Worm (Caenorhabditis elegans) whole organism, young adult: ENCODE results near the gene mrps-26.
A peak's percentile ranks its signal among the peaks of the same experiment; 100 is the strongest.

Experiments used
- B0336.3 ChIP-seq: fragments of 200-800 bp; sonication (Bioruptor generic); IDR thresholded peaks from 2 replicates; pipeline ENCODE4 v1.3.6; 2022; ENCODE audit warnings: missing genetic modification characterization, missing compliant biosample characterization
- C17E4.6 ChIP-seq: fragments of 200-800 bp; sonication (Bioruptor generic); IDR thresholded peaks from 2 replicates; pipeline ENCODE4 v1.3.6; 2022; ENCODE audit warnings: missing genetic modification reagents, missing genetic modification characterization, missing compliant biosample characterization
- D2030.7 ChIP-seq: fragments of 200-800 bp; sonication (Bioruptor generic); IDR thresholded peaks from 2 replicates; pipeline ENCODE4 v1.3.6; 2022; ENCODE audit warnings: missing genetic modification reagents, missing genetic modification characterization, missing compliant biosample characterization
- F10E7.11 ChIP-seq: sonication (generic microtip); optimal IDR thresholded peaks from 2 replicates; lab custom pipeline; 2017; ENCODE audit warnings: mild to moderate bottlenecking, missing genetic modification characterization, moderate library complexity, missing compliant biosample characterization
- F39B2.1 ChIP-seq: fragments of 200-800 bp; sonication (Bioruptor generic); IDR thresholded peaks from 2 replicates; pipeline ENCODE4 v1.3.6; 2022; ENCODE audit warnings: missing genetic modification reagents, missing genetic modification characterization, missing compliant biosample characterization
- F49E8.2 ChIP-seq: sonication (generic microtip); optimal IDR thresholded peaks from 3 replicates; lab custom pipeline; 2017; ENCODE audit warnings: missing genetic modification characterization, mild to moderate bottlenecking, missing compliant biosample characterization, antibody characterized with exemption, moderate library complexity; ENCODE audit not compliant: insufficient read depth
- F52B5.7 ChIP-seq: sonication (generic microtip); optimal IDR thresholded peaks from 2 replicates; lab custom pipeline; 2016; ENCODE audit warnings: mild to moderate bottlenecking, missing genetic modification characterization, missing compliant biosample characterization
- F55B11.4 ChIP-seq: sonication (generic microtip); optimal IDR thresholded peaks from 2 replicates; lab custom pipeline; 2016; ENCODE audit warnings: missing compliant biosample characterization, missing genetic modification characterization, borderline replicate concordance; ENCODE audit not compliant: insufficient read depth
- F57A8.1 ChIP-seq: fragments of 200-800 bp; sonication (Bioruptor generic); optimal IDR thresholded peaks from 2 replicates; lab custom pipeline; 2018; ENCODE audit warnings: mild to moderate bottlenecking, missing genetic modification characterization, moderate library complexity, missing compliant biosample characterization
- F57C9.4 ChIP-seq: sonication (generic microtip); optimal IDR thresholded peaks from 2 replicates; lab custom pipeline; 2017; ENCODE audit warnings: mild to moderate bottlenecking, missing genetic modification characterization, missing compliant biosample characterization
- K12H6.12 ChIP-seq: fragments of 200-800 bp; sonication (Bioruptor generic); optimal IDR thresholded peaks from 2 replicates; lab custom pipeline; 2018; ENCODE audit warnings: mild to moderate bottlenecking, missing genetic modification characterization, missing compliant biosample characterization
- ZK185.1 ChIP-seq: sonication (generic microtip); optimal IDR thresholded peaks from 2 replicates; lab custom pipeline; 2016; ENCODE audit warnings: mild to moderate bottlenecking, missing genetic modification characterization, missing compliant biosample characterization; ENCODE audit not compliant: poor library complexity, severe bottlenecking
- ama-1 ChIP-seq, 3 experiments: fragments of 150-350 bp in 1 of 3; sonication (generic microtip) in 2 of 3; optimal IDR thresholded peaks; 2 replicates each; lab custom pipeline; 2014 to 2018; ENCODE audit warnings: missing biosample characterization in 2 of 3, missing genetic modification characterization in 2 of 3, missing genetic modification reagents in 2 of 3
- aptf-2 ChIP-seq: fragments of 200-800 bp; sonication (Bioruptor generic); conservative IDR thresholded peaks from 2 replicates; pipeline ENCODE4 v1.3.6; 2022; ENCODE audit warnings: missing genetic modification reagents, missing genetic modification characterization, missing compliant biosample characterization
- attf-3 ChIP-seq: fragments of 200-800 bp; sonication (Bioruptor generic); conservative IDR thresholded peaks from 2 replicates; pipeline ENCODE4 v1.3.6; 2022; ENCODE audit warnings: missing genetic modification reagents, missing genetic modification characterization, missing compliant biosample characterization
- attf-6 ChIP-seq: fragments of 200-800 bp; sonication (Bioruptor generic); IDR thresholded peaks from 2 replicates; pipeline ENCODE4 v1.3.6; 2022; ENCODE audit warnings: missing genetic modification reagents, missing genetic modification characterization, missing compliant biosample characterization
- cebp-1 ChIP-seq, 2 experiments: fragments of 200-800 bp in 1 of 2; sonication (Bioruptor generic) in 1 of 2; sonication (generic microtip) in 1 of 2; IDR thresholded peaks in 1 of 2; optimal IDR thresholded peaks in 1 of 2; 2 replicates each; pipeline versions ENCODE4 v1.3.6 to Lab custom; 2017 to 2022; ENCODE audit warnings: missing compliant biosample characterization in 2 of 2, missing genetic modification characterization in 2 of 2, mild to moderate bottlenecking in 1 of 2, missing genetic modification reagents in 1 of 2, moderate library complexity in 1 of 2
- cebp-2 ChIP-seq: fragments of 200-800 bp; sonication (Bioruptor generic); IDR thresholded peaks from 2 replicates; pipeline ENCODE4 v1.3.6; 2022; ENCODE audit warnings: missing genetic modification characterization, missing compliant biosample characterization
- ceh-79 ChIP-seq: sonication (generic microtip); optimal IDR thresholded peaks from 2 replicates; lab custom pipeline; 2017; ENCODE audit warnings: mild to moderate bottlenecking, missing genetic modification characterization, missing compliant biosample characterization
- chd-7 ChIP-seq: sonication (generic microtip); optimal IDR thresholded peaks from 2 replicates; lab custom pipeline; 2016; ENCODE audit warnings: mild to moderate bottlenecking, missing genetic modification characterization, moderate library complexity, missing compliant biosample characterization
- die-1 ChIP-seq: sonication (generic microtip); optimal IDR thresholded peaks from 2 replicates; lab custom pipeline; 2016; ENCODE audit warnings: missing genotype, mild to moderate bottlenecking, missing genetic modification characterization, missing compliant biosample characterization
- fkh-3 ChIP-seq: sonication (generic microtip); optimal IDR thresholded peaks from 2 replicates; lab custom pipeline; 2016; ENCODE audit warnings: mild to moderate bottlenecking, missing genetic modification characterization, missing compliant biosample characterization
- gei-17 ChIP-seq: fragments of 200-800 bp; sonication (Bioruptor generic); optimal IDR thresholded peaks from 2 replicates; lab custom pipeline; 2018; ENCODE audit warnings: mild to moderate bottlenecking, missing genetic modification characterization, missing compliant biosample characterization
- him-1 ChIP-seq: sonication (generic microtip); optimal IDR thresholded peaks from 2 replicates; lab custom pipeline; 2016; ENCODE audit warnings: missing genotype, missing genetic modification reagents, missing genetic modification characterization, missing compliant biosample characterization
- hmg-1.2 ChIP-seq: fragments of 200-800 bp; sonication (Bioruptor generic); IDR thresholded peaks from 2 replicates; pipeline ENCODE4 v1.3.6; 2022; ENCODE audit warnings: missing genetic modification reagents, missing genetic modification characterization, missing compliant biosample characterization
- hmg-20 ChIP-seq: fragments of 200-800 bp; sonication (Bioruptor generic); IDR thresholded peaks from 2 replicates; pipeline ENCODE4 v1.3.6; 2022; ENCODE audit warnings: missing genetic modification reagents, missing genetic modification characterization, missing compliant biosample characterization
- lag-1 ChIP-seq: fragments of 200-800 bp; sonication (Bioruptor generic); IDR thresholded peaks from 2 replicates; pipeline ENCODE4 v1.3.6; 2022; ENCODE audit warnings: missing genetic modification reagents, missing genetic modification characterization, missing compliant biosample characterization
- let-526 ChIP-seq: fragments of 200-800 bp; sonication (Bioruptor generic); IDR thresholded peaks from 2 replicates; pipeline ENCODE4 v1.3.6; 2022; ENCODE audit warnings: missing genetic modification reagents, missing genetic modification characterization, missing compliant biosample characterization
- lin-35 ChIP-seq, 3 experiments: fragments of 150-350 bp in 2 of 3; sonication (generic microtip) in 1 of 3; optimal IDR thresholded peaks; 2 replicates each; lab custom pipeline; 2014 to 2018; ENCODE audit warnings: missing biosample characterization in 3 of 3, missing genetic modification characterization in 3 of 3, missing genetic modification reagents in 3 of 3
- lin-40 ChIP-seq: sonication (generic microtip); optimal IDR thresholded peaks from 2 replicates; lab custom pipeline; 2016; ENCODE audit warnings: missing genetic modification characterization, mild to moderate bottlenecking, missing compliant biosample characterization, missing genotype, missing genetic modification reagents
- lin-54 ChIP-seq: fragments of 200-800 bp; sonication (Bioruptor generic); optimal IDR thresholded peaks from 2 replicates; lab custom pipeline; 2018; ENCODE audit warnings: mild to moderate bottlenecking, missing genetic modification characterization, missing compliant biosample characterization
- lsl-1 ChIP-seq: fragments of 200-800 bp; sonication (Bioruptor generic); optimal IDR thresholded peaks from 2 replicates; lab custom pipeline; 2018; ENCODE audit warnings: mild to moderate bottlenecking, missing genetic modification characterization, moderate library complexity, missing compliant biosample characterization
- madf-10 ChIP-seq: sonication (generic microtip); optimal IDR thresholded peaks from 2 replicates; lab custom pipeline; 2016; ENCODE audit warnings: mild to moderate bottlenecking, missing genetic modification characterization, missing compliant biosample characterization
- madf-3 ChIP-seq: fragments of 200-800 bp; sonication (Bioruptor generic); IDR thresholded peaks from 2 replicates; pipeline ENCODE4 v1.3.6; 2022; ENCODE audit warnings: missing genetic modification reagents, missing genetic modification characterization, missing compliant biosample characterization
- madf-8 ChIP-seq: fragments of 200-800 bp; sonication (Bioruptor generic); conservative IDR thresholded peaks from 2 replicates; pipeline ENCODE4 v1.3.6; 2022; ENCODE audit warnings: missing genetic modification reagents, missing genetic modification characterization, missing compliant biosample characterization
- mxl-1 ChIP-seq: sonication (generic microtip); optimal IDR thresholded peaks from 2 replicates; lab custom pipeline; 2016; ENCODE audit warnings: missing genetic modification characterization, missing compliant biosample characterization
- nhr-80 ChIP-seq: sonication (generic microtip); optimal IDR thresholded peaks from 2 replicates; lab custom pipeline; 2016; ENCODE audit warnings: missing genetic modification characterization, missing compliant biosample characterization
- repo-1 ChIP-seq: sonication (generic microtip); optimal IDR thresholded peaks from 2 replicates; lab custom pipeline; 2017; ENCODE audit warnings: mild to moderate bottlenecking, missing genetic modification characterization, missing compliant biosample characterization
- snpc-1.3 ChIP-seq: sonication (generic microtip); optimal IDR thresholded peaks from 2 replicates; lab custom pipeline; 2017; ENCODE audit warnings: missing genetic modification characterization, mild to moderate bottlenecking, missing compliant biosample characterization, antibody characterized with exemption, moderate library complexity, missing genotype, missing genetic modification reagents; ENCODE audit not compliant: insufficient read depth
- somi-1 ChIP-seq: fragments of 200-800 bp; sonication (Bioruptor generic); optimal IDR thresholded peaks from 2 replicates; lab custom pipeline; 2018; ENCODE audit warnings: mild to moderate bottlenecking, missing genetic modification characterization, missing compliant biosample characterization
- tbx-9 ChIP-seq: sonication (generic microtip); optimal IDR thresholded peaks from 2 replicates; lab custom pipeline; 2016; ENCODE audit warnings: borderline replicate concordance, missing genetic modification characterization, inconsistent platforms, missing compliant biosample characterization
- tlf-1 ChIP-seq: fragments of 200-800 bp; sonication (Bioruptor generic); optimal IDR thresholded peaks from 2 replicates; lab custom pipeline; 2018; ENCODE audit warnings: mild to moderate bottlenecking, missing genetic modification characterization, missing compliant biosample characterization
- ztf-18 ChIP-seq: sonication (generic microtip); optimal IDR thresholded peaks from 2 replicates; lab custom pipeline; 2016; ENCODE audit warnings: missing genotype, mild to moderate bottlenecking, missing genetic modification characterization, missing compliant biosample characterization
- ztf-22 ChIP-seq: fragments of 200-800 bp; sonication (Bioruptor generic); optimal IDR thresholded peaks from 2 replicates; lab custom pipeline; 2018; ENCODE audit warnings: mild to moderate bottlenecking, missing genetic modification characterization, moderate library complexity, missing compliant biosample characterization
- ztf-28 ChIP-seq: fragments of 200-800 bp; sonication (Bioruptor generic); IDR thresholded peaks from 2 replicates; pipeline ENCODE4 v1.3.6; 2022; ENCODE audit warnings: missing genetic modification reagents, missing genetic modification characterization, missing compliant biosample characterization
- ztf-3 ChIP-seq: fragments of 200-800 bp; sonication (Bioruptor generic); optimal IDR thresholded peaks from 2 replicates; lab custom pipeline; 2018; ENCODE audit warnings: mild to moderate bottlenecking, missing genetic modification characterization, missing compliant biosample characterization
- ztf-6 ChIP-seq: fragments of 200-800 bp; sonication (Bioruptor generic); IDR thresholded peaks from 2 replicates; pipeline ENCODE4 v1.3.6; 2022; ENCODE audit warnings: missing genetic modification reagents, missing genetic modification characterization, missing compliant biosample characterization

The mrps-26 gene

DNA sequence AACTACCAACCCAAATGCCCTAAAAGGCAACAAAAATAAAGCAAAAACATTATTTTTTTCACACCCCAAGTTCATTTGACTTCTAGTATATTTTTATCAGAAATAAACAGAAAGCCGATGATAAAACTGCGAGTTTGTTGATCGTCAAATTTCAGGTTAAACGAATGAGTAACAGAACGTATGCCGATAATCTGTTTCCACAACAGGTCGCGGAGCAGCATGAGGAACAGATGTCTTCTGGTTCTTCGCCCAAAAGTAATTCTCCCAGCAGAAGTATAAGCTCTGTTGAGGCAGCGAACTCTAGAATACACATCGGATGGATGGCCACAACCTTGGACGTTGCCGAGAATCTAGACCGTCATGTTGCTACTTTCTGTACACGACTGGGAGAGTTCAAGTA, 4.0 kb upstream of the mrps-26 start, which contains the start of gene prmt-5 (continued):
- TF ChIP-seq cebp-1 (GFP tag; IDR thresholded peaks at IDR 0.05; lab: Robert Waterston, UW) (no peak), cebp-1 (tag; optimal IDR thresholded peaks at IDR 0.05; lab: Kevin White, UChicago) (peak; percentile 54), K12H6.12 (peak; percentile 10), ztf-28 (GFP tag; lab: Robert Waterston, UW) (no peak), F52B5.7 (tag; lab: Kevin White, UChicago) (peak; percentile 97), F57C9.4 (tag; lab: Kevin White, UChicago) (peak; percentile 96), madf-8 (no peak), attf-6 (GFP tag; lab: Robert Waterston, UW) (peak; percentile 75; the same call in 1 of the 2 replicates), let-526 (peak; percentile 78), ceh-79 (peak; percentile 90), ztf-3 (GFP tag; lab: Kevin White, UChicago) (peak; percentile 73), attf-3 (GFP tag; lab: Robert Waterston, UW) (no peak), B0336.3 (GFP tag; lab: Robert Waterston, UW) (peak; percentile 96), ztf-18 (tag; lab: Kevin White, UChicago) (peak; percentile 40), tlf-1 (GFP tag; lab: Kevin White, UChicago) (peak; percentile 89), nhr-80 (no peak), repo-1 (tag; lab: Kevin White, UChicago) (peak; percentile 95), snpc-1.3 (peak; percentile 68), hmg-1.2 (GFP tag; lab: Robert Waterston, UW) (peak; percentile 44; the same call in 1 of the 2 replicates), lin-40 (tag; lab: Kevin White, UChicago) (peak; percentile 53), F39B2.1 (GFP tag; lab: Robert Waterston, UW) (peak; percentile 64; the same call in 1 of the 2 replicates), cebp-2 (GFP tag; lab: Robert Waterston, UW) (peak; percentile 72; the same call in 1 of the 2 replicates), madf-10 (tag; lab: Kevin White, UChicago) (peak; percentile 48), lag-1 (GFP tag; lab: Robert Waterston, UW) (no peak), F55B11.4 (tag; lab: Kevin White, UChicago) (no peak), D2030.7 (GFP tag; lab: Robert Waterston, UW) (peak; percentile 47), ztf-6 (GFP tag; lab: Robert Waterston, UW) (no peak), ztf-22 (GFP tag; lab: Kevin White, UChicago) (no peak), C17E4.6 (GFP tag; lab: Robert Waterston, UW) (no peak), fkh-3 (tag; lab: Kevin White, UChicago) (peak; percentile 95), aptf-2 (GFP tag; lab: Robert Waterston, UW) (no peak), somi-1 (GFP tag; lab: Kevin White, UChicago) (peak; percentile 20), lin-54 (GFP tag; lab: Kevin White, UChicago) (peak; percentile 68), lin-35 (GFP tag; optimal IDR thresholded peaks at IDR 0.05; lab: Kevin White, UChicago) (peak in 1 of 3 experiments; percentile 22), F57A8.1 (peak; percentile 36), chd-7 (tag; lab: Kevin White, UChicago) (peak; percentile 93), die-1 (tag; lab: Kevin White, UChicago) (peak; percentile 10), F49E8.2 (tag; lab: Kevin White, UChicago) (peak; percentile 91), ama-1 (optimal IDR thresholded peaks at IDR 0.05; lab: Kevin White, UChicago) (peak; percentile 91), ama-1 (GFP tag; optimal IDR thresholded peaks at IDR 0.05; lab: Kevin White, UChicago) (peak; percentile 56 to 61), tbx-9 (tag; lab: Kevin White, UChicago) (peak; percentile 26), ZK185.1 (tag; lab: Kevin White, UChicago) (peak; percentile 42), hmg-20 (GFP tag; lab: Robert Waterston, UW) (peak; percentile 70), gei-17 (GFP tag; lab: Kevin White, UChicago) (no peak), him-1 (tag; lab: Kevin White, UChicago) (peak; percentile 3), lsl-1 (peak; percentile 44), mxl-1 (tag; lab: Kevin White, UChicago) (no peak), F10E7.11 (tag; lab: Kevin White, UChicago) (peak; percentile 83), madf-3 (GFP tag; lab: Robert Waterston, UW) (peak; percentile 80; the same call in 1 of the 2 replicates)
